Worm (Caenorhabditis elegans): Measurements from ENCODE around the gene T04B8.5.

Gene T04B8.5

ce11 chrII:568776-569175 is 55.6 kb downstream of the T04B8.5 start, which contains the start of gene W08F4.5:
W08F4.5 (minus strand) TSS chrII:568876.
- no peak for TF ChIP-seq mdl-1 (tag; optimal IDR thresholded peaks at IDR 0.05)
- TF ChIP-seq nhr-23 (tag; optimal IDR thresholded peaks at IDR 0.05), result peak; percentile 48
- TF ChIP-seq aly-2 (tag; optimal IDR thresholded peaks at IDR 0.05), result no peak
- peak; percentile 40 for TF ChIP-seq ceh-28 (tag; optimal IDR thresholded peaks at IDR 0.05)
- no peak for TF ChIP-seq R02D3.7 (tag; optimal IDR thresholded peaks at IDR 0.05)
- TF ChIP-seq unc-62 (GFP tag; optimal IDR thresholded peaks at IDR 0.05), result no peak
- no peak for TF ChIP-seq lin-15B (tag; optimal IDR thresholded peaks at IDR 0.05)
